Worm (Caenorhabditis elegans) whole organism, midembryonic: ENCODE results near the gene rack-1.

Source experiments
- T22C8.4 ChIP-seq: fragments of 200-800 bp; sonication (Bioruptor generic); IDR thresholded peaks from 2 replicates; pipeline ENCODE4 v1.3.6; 2022; ENCODE audit warnings: missing genetic modification characterization, missing compliant biosample characterization
- cog-1 ChIP-seq: sonication (generic microtip); optimal IDR thresholded peaks from 2 replicates; lab custom pipeline; 2016; ENCODE audit warnings: missing genetic modification characterization, missing compliant biosample characterization
- flt-1 ChIP-seq: fragments of 200-800 bp; sonication (Bioruptor generic); IDR thresholded peaks from 2 replicates; pipeline ENCODE4 v1.3.6; 2022; ENCODE audit warnings: missing genetic modification characterization, missing compliant biosample characterization
- klf-2 ChIP-seq: fragments of 200-800 bp; sonication (Bioruptor generic); conservative IDR thresholded peaks from 2 replicates; pipeline ENCODE4 v1.3.6; 2022; ENCODE audit warnings: missing genetic modification reagents, missing genetic modification characterization, missing compliant biosample characterization
- med-1 ChIP-seq: sonication (generic microtip); optimal IDR thresholded peaks from 2 replicates; lab custom pipeline; 2017; ENCODE audit warnings: missing genetic modification characterization, mild to moderate bottlenecking, missing compliant biosample characterization, antibody characterized with exemption, missing genetic modification reagents; ENCODE audit not compliant: insufficient read depth
- ref-1 ChIP-seq: fragments of 200-800 bp; sonication (Bioruptor generic); conservative IDR thresholded peaks from 2 replicates; pipeline ENCODE4 v1.3.6; 2022; ENCODE audit warnings: missing genetic modification reagents, missing genetic modification characterization, missing compliant biosample characterization
- tab-1 ChIP-seq: fragments of 200-800 bp; sonication (Bioruptor generic); IDR thresholded peaks from 2 replicates; pipeline ENCODE4 v1.3.6; 2022; ENCODE audit warnings: missing genetic modification characterization, missing compliant biosample characterization
- ztf-23 ChIP-seq: fragments of 200-800 bp; sonication (Bioruptor generic); IDR thresholded peaks from 2 replicates; pipeline ENCODE4 v1.3.6; 2022; ENCODE audit warnings: missing genetic modification reagents, missing genetic modification characterization, missing compliant biosample characterization
- ztf-29 ChIP-seq: fragments of 200-800 bp; sonication (Bioruptor generic); IDR thresholded peaks from 2 replicates; pipeline ENCODE4 v1.3.6; 2022; ENCODE audit warnings: missing genetic modification reagents, missing genetic modification characterization, missing compliant biosample characterization

DNA sequence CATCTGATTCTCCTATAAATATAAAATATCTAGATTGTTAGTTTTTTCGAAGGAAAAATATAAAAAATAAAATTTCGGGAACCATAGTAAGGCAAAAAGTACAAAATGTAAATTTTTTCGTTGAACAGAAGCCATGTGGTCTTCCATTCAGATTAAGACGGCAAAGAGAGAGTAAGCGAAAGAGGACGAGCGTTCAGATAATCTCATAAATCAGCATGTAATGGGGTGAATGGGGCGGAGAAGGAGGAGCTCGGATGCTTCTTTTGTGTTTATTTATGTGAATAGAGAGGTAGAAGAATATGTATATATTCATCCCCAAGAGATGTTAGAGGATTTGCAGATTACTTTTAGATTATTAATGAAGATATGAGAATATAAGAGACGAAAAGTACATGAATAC, 2.2 kb upstream of the rack-1 start, which contains the start of gene pxf-1:
- TF ChIP-seq cog-1 (tag; lab: Kevin White, UChicago) (no peak), T22C8.4 (no peak), flt-1 (GFP tag; lab: Robert Waterston, UW) (no peak), ztf-23 (GFP tag; lab: Robert Waterston, UW) (no peak), tab-1 (GFP tag; lab: Robert Waterston, UW) (no peak), ztf-29 (GFP tag; lab: Robert Waterston, UW) (no peak), med-1 (GFP tag; lab: Kevin White, UChicago) (no peak), klf-2 (GFP tag; lab: Robert Waterston, UW) (no peak), ref-1 (GFP tag; lab: Robert Waterston, UW) (no peak)
